Worm (Caenorhabditis elegans) whole organism, early embryonic: ENCODE results near the gene C18G1.9.

Experiments
- B0310.2 ChIP-seq: sonication (generic microtip); optimal IDR thresholded peaks from 2 replicates; lab custom pipeline; 2016; ENCODE audit warnings: mild to moderate bottlenecking, missing genetic modification characterization, missing compliant biosample characterization
- F13C5.2 ChIP-seq: sonication (generic microtip); optimal IDR thresholded peaks from 2 replicates; lab custom pipeline; 2017; ENCODE audit warnings: mild to moderate bottlenecking, missing genetic modification characterization, inconsistent platforms, missing compliant biosample characterization
- aly-1 ChIP-seq: sonication (generic microtip); optimal IDR thresholded peaks from 2 replicates; lab custom pipeline; 2016; ENCODE audit warnings: missing genetic modification characterization, missing compliant biosample characterization
- ama-1 ChIP-seq: fragments of 150-350 bp; optimal IDR thresholded peaks from 2 replicates; lab custom pipeline; 2014
- ceh-13 ChIP-seq: fragments of 200-800 bp; sonication (Bioruptor generic); optimal IDR thresholded peaks from 2 replicates; lab custom pipeline; 2018; ENCODE audit warnings: mild to moderate bottlenecking, missing genetic modification characterization, missing compliant biosample characterization
- ceh-36 ChIP-seq: sonication (generic microtip); optimal IDR thresholded peaks from 2 replicates; lab custom pipeline; 2016; ENCODE audit warnings: missing genetic modification characterization, inconsistent platforms, missing compliant biosample characterization
- ets-7 ChIP-seq: sonication (generic microtip); optimal IDR thresholded peaks from 2 replicates; lab custom pipeline; 2016; ENCODE audit warnings: missing genotype, missing genetic modification characterization, missing compliant biosample characterization
- flt-1 ChIP-seq: fragments of 200-800 bp; sonication (Bioruptor generic); IDR thresholded peaks from 2 replicates; pipeline ENCODE4 v1.3.6; 2022; ENCODE audit warnings: missing genetic modification characterization, missing compliant biosample characterization
- hmbx-1 ChIP-seq: sonication (generic microtip); optimal IDR thresholded peaks from 2 replicates; lab custom pipeline; 2016; ENCODE audit warnings: mild to moderate bottlenecking, missing genetic modification characterization, missing compliant biosample characterization
- hmg-4 ChIP-seq: fragments of 200-800 bp; sonication (Bioruptor generic); optimal IDR thresholded peaks from 2 replicates; lab custom pipeline; 2018; ENCODE audit warnings: mild to moderate bottlenecking, missing genetic modification characterization, missing compliant biosample characterization
- hnd-1 ChIP-seq: sonication (generic microtip); optimal IDR thresholded peaks from 2 replicates; lab custom pipeline; 2016; ENCODE audit warnings: missing genetic modification characterization, missing compliant biosample characterization
- pes-1 ChIP-seq: fragments of 200-800 bp; sonication (Bioruptor generic); IDR thresholded peaks from 2 replicates; pipeline ENCODE4 v1.3.6; 2022; ENCODE audit warnings: missing genetic modification reagents, missing genetic modification characterization, missing compliant biosample characterization
- scrt-1 ChIP-seq: fragments of 200-800 bp; sonication (Bioruptor generic); IDR thresholded peaks from 2 replicates; pipeline ENCODE4 v1.3.6; 2022; ENCODE audit warnings: missing genetic modification characterization, missing compliant biosample characterization
- sea-1 ChIP-seq: fragments of 200-800 bp; sonication (Bioruptor generic); conservative IDR thresholded peaks from 2 replicates; pipeline ENCODE4 v1.3.6; 2022; ENCODE audit warnings: missing genetic modification characterization, missing compliant biosample characterization
- tbx-11 ChIP-seq: fragments of 200-800 bp; sonication (Bioruptor generic); IDR thresholded peaks from 2 replicates; pipeline ENCODE4 v1.3.6; 2022; ENCODE audit warnings: missing genetic modification characterization, missing compliant biosample characterization
- tbx-37 ChIP-seq: fragments of 200-800 bp; sonication (Bioruptor generic); conservative IDR thresholded peaks from 2 replicates; pipeline ENCODE4 v1.3.6; 2022; ENCODE audit warnings: missing genetic modification reagents, missing genetic modification characterization, missing compliant biosample characterization
- tra-4 ChIP-seq: sonication (generic microtip); optimal IDR thresholded peaks from 2 replicates; lab custom pipeline; 2017; ENCODE audit warnings: missing genetic modification characterization, missing compliant biosample characterization

Gene C18G1.9

ce11 chrV:4769633-4770032, at the start of gene C18G1.9:
Gene C18G1.9, minus strand, starts transcription at chrV:4769733.
- TF ChIP-seq tbx-11 (GFP tag; lab: Robert Waterston, UW) (no peak), tbx-37 (no peak), tra-4 (tag; lab: Kevin White, UChicago) (no peak), B0310.2 (tag; lab: Kevin White, UChicago) (no peak), scrt-1 (GFP tag; lab: Robert Waterston, UW) (no peak), hmbx-1 (tag; lab: Kevin White, UChicago) (no peak)

- TF ChIP-seq scrt-1 (GFP tag; lab: Robert Waterston, UW) (no peak), tra-4 (tag; lab: Kevin White, UChicago) (no peak), B0310.2 (tag; lab: Kevin White, UChicago) (no peak), ama-1 (no peak), ets-7 (tag; lab: Kevin White, UChicago) (no peak), tbx-11 (GFP tag; lab: Robert Waterston, UW) (no peak), hnd-1 (tag; lab: Kevin White, UChicago) (no peak), flt-1 (GFP tag; lab: Robert Waterston, UW) (no peak), sea-1 (no peak)
Observed at ce11 chrV:4818563-4818962, 49.0 kb upstream of the C18G1.9 start, which contains the start of gene ccep-97. Gene ccep-97, minus strand, starts transcription at chrV:4818663.

- TF ChIP-seq hmbx-1 (tag; lab: Kevin White, UChicago): no peak
- TF ChIP-seq ets-7 (tag; lab: Kevin White, UChicago): no peak
- TF ChIP-seq pes-1 (GFP tag; lab: Robert Waterston, UW): no peak
- TF ChIP-seq ama-1: no peak
- no peak for TF ChIP-seq tbx-37
- TF ChIP-seq tbx-11 (GFP tag; lab: Robert Waterston, UW): no peak
- no peak for TF ChIP-seq F13C5.2 (tag; lab: Kevin White, UChicago)
- no peak for TF ChIP-seq hmg-4 (GFP tag; lab: Kevin White, UChicago)
- no peak for TF ChIP-seq hnd-1 (tag; lab: Kevin White, UChicago)
- TF ChIP-seq ceh-36 (tag; lab: Kevin White, UChicago): no peak
- TF ChIP-seq ceh-13 (GFP tag; lab: Kevin White, UChicago): no peak
- no peak for TF ChIP-seq flt-1 (GFP tag; lab: Robert Waterston, UW)
- TF ChIP-seq B0310.2 (tag; lab: Kevin White, UChicago): no peak
- no peak for TF ChIP-seq scrt-1 (GFP tag; lab: Robert Waterston, UW)
- no peak for TF ChIP-seq aly-1 (tag; lab: Kevin White, UChicago)
Observed at ce11 chrV:4813825-4814224, 44.3 kb upstream of the C18G1.9 start.

- no peak for TF ChIP-seq hmbx-1 (tag; lab: Kevin White, UChicago)
- peak; percentile 54 for TF ChIP-seq hmg-4 (GFP tag; lab: Kevin White, UChicago)
Observed at ce11 chrV:4810653-4811052, 41.1 kb upstream of the C18G1.9 start.

- TF ChIP-seq tbx-37: no peak
- no peak for TF ChIP-seq ceh-13 (GFP tag; lab: Kevin White, UChicago)
- TF ChIP-seq hmbx-1 (tag; lab: Kevin White, UChicago): no peak
- TF ChIP-seq F13C5.2 (tag; lab: Kevin White, UChicago): no peak
- TF ChIP-seq B0310.2 (tag; lab: Kevin White, UChicago): no peak
- TF ChIP-seq ceh-36 (tag; lab: Kevin White, UChicago): no peak
- TF ChIP-seq hnd-1 (tag; lab: Kevin White, UChicago): no peak
- TF ChIP-seq ama-1: no peak
- no peak for TF ChIP-seq flt-1 (GFP tag; lab: Robert Waterston, UW)
- TF ChIP-seq aly-1 (tag; lab: Kevin White, UChicago): no peak
Observed at ce11 chrV:4806859-4807258, 37.3 kb upstream of the C18G1.9 start.

ce11 chrV:4805847-4806246, 36.3 kb upstream of the C18G1.9 start, which contains the start of gene R02F11.3:
Gene R02F11.3, minus strand, starts transcription at chrV:4805947.
- TF ChIP-seq ama-1 (no peak), pes-1 (GFP tag; lab: Robert Waterston, UW) (no peak), tbx-11 (GFP tag; lab: Robert Waterston, UW) (no peak), tbx-37 (no peak), flt-1 (GFP tag; lab: Robert Waterston, UW) (no peak), ceh-36 (tag; lab: Kevin White, UChicago) (no peak), scrt-1 (GFP tag; lab: Robert Waterston, UW) (no peak), hmbx-1 (tag; lab: Kevin White, UChicago) (no peak), ets-7 (tag; lab: Kevin White, UChicago) (no peak), aly-1 (tag; lab: Kevin White, UChicago) (no peak), B0310.2 (tag; lab: Kevin White, UChicago) (no peak), sea-1 (no peak), tra-4 (tag; lab: Kevin White, UChicago) (no peak), hnd-1 (tag; lab: Kevin White, UChicago) (no peak), F13C5.2 (tag; lab: Kevin White, UChicago) (no peak), ceh-13 (GFP tag; lab: Kevin White, UChicago) (no peak), hmg-4 (GFP tag; lab: Kevin White, UChicago) (no peak)

ce11 chrV:4801943-4802342, 32.4 kb upstream of the C18G1.9 start:
- TF ChIP-seq tbx-37 (no peak), B0310.2 (tag; lab: Kevin White, UChicago) (no peak), flt-1 (GFP tag; lab: Robert Waterston, UW) (no peak), ceh-13 (GFP tag; lab: Kevin White, UChicago) (no peak), hmbx-1 (tag; lab: Kevin White, UChicago) (no peak), scrt-1 (GFP tag; lab: Robert Waterston, UW) (no peak), ama-1 (no peak), ets-7 (tag; lab: Kevin White, UChicago) (no peak), hnd-1 (tag; lab: Kevin White, UChicago) (no peak), pes-1 (GFP tag; lab: Robert Waterston, UW) (no peak), tra-4 (tag; lab: Kevin White, UChicago) (no peak), ceh-36 (tag; lab: Kevin White, UChicago) (no peak), hmg-4 (GFP tag; lab: Kevin White, UChicago) (no peak), F13C5.2 (tag; lab: Kevin White, UChicago) (no peak), aly-1 (tag; lab: Kevin White, UChicago) (no peak), sea-1 (no peak)
